Worm (Caenorhabditis elegans) whole organism, young adult: ENCODE results near the gene npr-11.

ENCODE experiments used
- F22D6.2 ChIP-seq: sonication (generic microtip); optimal IDR thresholded peaks from 2 replicates; lab custom pipeline; 2016; ENCODE audit warnings: mild to moderate bottlenecking, missing genetic modification characterization, missing compliant biosample characterization
- T26A5.8 ChIP-seq: sonication (generic microtip); optimal IDR thresholded peaks from 2 replicates; lab custom pipeline; 2016; ENCODE audit warnings: missing genetic modification characterization, missing compliant biosample characterization
- ama-1 ChIP-seq, 3 experiments: fragments of 150-350 bp in 1 of 3; sonication (generic microtip) in 2 of 3; optimal IDR thresholded peaks; 2 replicates each; lab custom pipeline; 2014 to 2018; ENCODE audit warnings: missing biosample characterization in 2 of 3, missing genetic modification characterization in 2 of 3, missing genetic modification reagents in 2 of 3
- attf-6 ChIP-seq: fragments of 200-800 bp; sonication (Bioruptor generic); IDR thresholded peaks from 2 replicates; pipeline ENCODE4 v1.3.6; 2022; ENCODE audit warnings: missing genetic modification reagents, missing genetic modification characterization, missing compliant biosample characterization
- dpff-1 ChIP-seq: sonication (generic microtip); optimal IDR thresholded peaks from 2 replicates; lab custom pipeline; 2017; ENCODE audit warnings: mild to moderate bottlenecking, missing genetic modification characterization, missing compliant biosample characterization
- gei-17 ChIP-seq: fragments of 200-800 bp; sonication (Bioruptor generic); optimal IDR thresholded peaks from 2 replicates; lab custom pipeline; 2018; ENCODE audit warnings: mild to moderate bottlenecking, missing genetic modification characterization, missing compliant biosample characterization
- hsf-1 ChIP-seq: fragments of 200-800 bp; sonication (Bioruptor generic); IDR thresholded peaks from 2 replicates; pipeline ENCODE4 v1.3.6; 2022; ENCODE audit warnings: missing genetic modification reagents, missing genetic modification characterization, missing compliant biosample characterization
- let-607 ChIP-seq, 2 experiments: fragments of 200-800 bp in 1 of 2; sonication (Bioruptor generic) in 1 of 2; sonication (generic microtip) in 1 of 2; optimal IDR thresholded peaks; 2 replicates each; lab custom pipeline; 2016 to 2018; ENCODE audit warnings: mild to moderate bottlenecking in 2 of 2, missing compliant biosample characterization in 2 of 2, missing genetic modification characterization in 2 of 2, moderate library complexity in 2 of 2, missing genotype in 1 of 2
- lin-40 ChIP-seq: sonication (generic microtip); optimal IDR thresholded peaks from 2 replicates; lab custom pipeline; 2016; ENCODE audit warnings: missing genetic modification characterization, mild to moderate bottlenecking, missing compliant biosample characterization, missing genotype, missing genetic modification reagents
- madf-10 ChIP-seq: sonication (generic microtip); optimal IDR thresholded peaks from 2 replicates; lab custom pipeline; 2016; ENCODE audit warnings: mild to moderate bottlenecking, missing genetic modification characterization, missing compliant biosample characterization
- nfya-2 ChIP-seq: fragments of 200-800 bp; sonication (Bioruptor generic); IDR thresholded peaks from 2 replicates; pipeline ENCODE4 v1.3.6; 2022; ENCODE audit warnings: missing genetic modification reagents, missing genetic modification characterization, missing compliant biosample characterization
- snpc-4 ChIP-seq, 5 experiments: fragments of 150-350 bp in 1 of 5; sonication (generic microtip) in 4 of 5; optimal IDR thresholded peaks; 2 replicates each; lab custom pipeline; 2014 to 2018; ENCODE audit warnings: missing genetic modification characterization in 5 of 5, missing biosample characterization in 3 of 5, antibody characterized with exemption in 2 of 5, mild to moderate bottlenecking in 2 of 5, missing compliant biosample characterization in 2 of 5, missing genotype in 2 of 5, moderate library complexity in 2 of 5, missing genetic modification reagents in 1 of 5
- sptf-2 ChIP-seq: fragments of 200-800 bp; sonication (Bioruptor generic); optimal IDR thresholded peaks from 2 replicates; lab custom pipeline; 2018; ENCODE audit warnings: mild to moderate bottlenecking, missing genetic modification characterization, missing compliant biosample characterization
- unc-62 ChIP-seq: fragments of 150-350 bp; optimal IDR thresholded peaks from 2 replicates; lab custom pipeline; 2014; ENCODE audit warnings: missing biosample characterization, missing genetic modification reagents, missing genetic modification characterization

- TF ChIP-seq ama-1 (optimal IDR thresholded peaks at IDR 0.05; lab: Kevin White, UChicago) (no peak), ama-1 (GFP tag; optimal IDR thresholded peaks at IDR 0.05; lab: Kevin White, UChicago) (no peak), dpff-1 (no peak), T26A5.8 (no peak), madf-10 (tag; lab: Kevin White, UChicago) (no peak), let-607 (tag; optimal IDR thresholded peaks at IDR 0.05; lab: Kevin White, UChicago) (no peak), attf-6 (GFP tag; lab: Robert Waterston, UW) (no peak), F22D6.2 (no peak), lin-40 (tag; lab: Kevin White, UChicago) (no peak), unc-62 (no peak), hsf-1 (no peak), gei-17 (GFP tag; lab: Kevin White, UChicago) (no peak), nfya-2 (GFP tag; lab: Robert Waterston, UW) (no peak), snpc-4 (GFP tag; optimal IDR thresholded peaks at IDR 0.05; lab: Kevin White, UChicago) (no peak), snpc-4 (tag; optimal IDR thresholded peaks at IDR 0.05; lab: Kevin White, UChicago) (no peak), sptf-2 (GFP tag; lab: Kevin White, UChicago) (no peak)
Observed at ce11 chrX:1293471-1293870, 38.0 kb upstream of the npr-11 start.
